Fruit fly (Drosophila melanogaster) whole organism, embryonic: ENCODE results near the gene CG11068.

Experiments
- ATbp ChIP-seq: fragments of 200-800 bp; sonication (Bioruptor generic); optimal IDR thresholded peaks from 2 replicates; lab custom pipeline; 2017; ENCODE audit warnings: missing biosample characterization, mild to moderate bottlenecking, missing genetic modification characterization, missing genetic modification reagents
- Bdp1 ChIP-seq: fragments of 200-800 bp; sonication (Bioruptor generic); optimal IDR thresholded peaks from 3 replicates; lab custom pipeline; 2016; ENCODE audit warnings: missing biosample characterization, missing genetic modification characterization
- CG10462 ChIP-seq: fragments of 200-800 bp; sonication (Bioruptor generic); optimal IDR thresholded peaks from 2 replicates; lab custom pipeline; 2016; ENCODE audit warnings: missing biosample characterization, missing genetic modification characterization
- CG12236 ChIP-seq: fragments of 200-800 bp; sonication (Bioruptor generic); optimal IDR thresholded peaks from 2 replicates; lab custom pipeline; 2016; ENCODE audit warnings: missing biosample characterization, missing genetic modification characterization
- CG12942 ChIP-seq: fragments of 200-800 bp; sonication (Bioruptor generic); optimal IDR thresholded peaks from 3 replicates; lab custom pipeline; 2016; ENCODE audit warnings: missing biosample characterization, missing genetic modification characterization
- CG13624 ChIP-seq: fragments of 200-800 bp; sonication (Bioruptor generic); optimal IDR thresholded peaks from 2 replicates; lab custom pipeline; 2016; ENCODE audit warnings: missing biosample characterization, missing genetic modification characterization
- CG13775 ChIP-seq: fragments of 200-800 bp; sonication (Bioruptor generic); optimal IDR thresholded peaks from 3 replicates; lab custom pipeline; 2017; ENCODE audit warnings: missing biosample characterization, mild to moderate bottlenecking, missing genetic modification characterization
- CG14441 ChIP-seq: fragments of 200-800 bp; sonication (Bioruptor generic); IDR thresholded peaks from 2 replicates; pipeline ENCODE4 v1.3.6; 2022; ENCODE audit warnings: missing biosample characterization, missing genetic modification characterization
- CG17385 ChIP-seq: fragments of 200-800 bp; sonication (Bioruptor generic); optimal IDR thresholded peaks from 3 replicates; lab custom pipeline; 2018; ENCODE audit warnings: missing biosample characterization, mild to moderate bottlenecking, missing genetic modification characterization
- CG17912 ChIP-seq: fragments of 200-800 bp; sonication (Bioruptor generic); optimal IDR thresholded peaks from 2 replicates; lab custom pipeline; 2018; ENCODE audit warnings: missing biosample characterization, mild to moderate bottlenecking, missing genetic modification characterization
- CG2120 ChIP-seq: fragments of 200-800 bp; sonication (Bioruptor generic); optimal IDR thresholded peaks from 3 replicates; lab custom pipeline; 2016; ENCODE audit warnings: missing biosample characterization, missing genetic modification characterization
- CG2202 ChIP-seq: fragments of 200-800 bp; sonication (Bioruptor generic); optimal IDR thresholded peaks from 2 replicates; lab custom pipeline; 2018; ENCODE audit warnings: missing biosample characterization, mild to moderate bottlenecking, missing genetic modification characterization
- CG31388 ChIP-seq: fragments of 200-800 bp; sonication (Bioruptor generic); optimal IDR thresholded peaks from 2 replicates; lab custom pipeline; 2016; ENCODE audit warnings: missing biosample characterization, missing genetic modification characterization
- CG4360 ChIP-seq: fragments of 200-800 bp; sonication (Bioruptor generic); IDR thresholded peaks from 2 replicates; pipeline ENCODE4 v1.3.6; 2022; ENCODE audit warnings: missing biosample characterization, missing genetic modification characterization
- CG4617 ChIP-seq: fragments of 200-800 bp; sonication (Bioruptor generic); optimal IDR thresholded peaks from 3 replicates; lab custom pipeline; 2016; ENCODE audit warnings: missing biosample characterization, missing genetic modification characterization, borderline replicate concordance
- CG6683 ChIP-seq: fragments of 200-800 bp; sonication (Bioruptor generic); optimal IDR thresholded peaks from 2 replicates; lab custom pipeline; 2017; ENCODE audit warnings: missing biosample characterization, mild to moderate bottlenecking, missing genetic modification characterization, missing genetic modification reagents
- CG7372 ChIP-seq: fragments of 200-800 bp; sonication (Bioruptor generic); IDR thresholded peaks from 2 replicates; pipeline ENCODE4 v1.3.6; 2022; ENCODE audit warnings: missing biosample characterization, missing genetic modification characterization
- CG8765 ChIP-seq: fragments of 200-800 bp; sonication (Bioruptor generic); IDR thresholded peaks from 2 replicates; pipeline ENCODE4 v1.3.6; 2022; ENCODE audit warnings: missing biosample characterization, missing genetic modification characterization
- CG9797 ChIP-seq: fragments of 200-800 bp; sonication (Bioruptor generic); optimal IDR thresholded peaks from 3 replicates; lab custom pipeline; 2018; ENCODE audit warnings: missing biosample characterization, mild to moderate bottlenecking, missing genetic modification characterization
- CkIIα-i1 ChIP-seq: fragments of 200-800 bp; sonication (Bioruptor generic); IDR thresholded peaks from 2 replicates; pipeline ENCODE4 v1.3.6; 2022; ENCODE audit warnings: missing biosample characterization, missing genetic modification characterization
- D19B ChIP-seq: fragments of 200-800 bp; sonication (Bioruptor generic); optimal IDR thresholded peaks from 2 replicates; lab custom pipeline; 2017; ENCODE audit warnings: missing biosample characterization, mild to moderate bottlenecking, missing genetic modification characterization
- Drgx ChIP-seq: fragments of 200-800 bp; sonication (Bioruptor generic); IDR thresholded peaks from 2 replicates; pipeline ENCODE4 v1.3.6; 2022; ENCODE audit warnings: missing biosample characterization, missing genetic modification characterization
- E2f1 ChIP-seq: fragments of 200-800 bp; sonication (Bioruptor generic); IDR thresholded peaks from 2 replicates; pipeline ENCODE4 v1.3.6; 2022; ENCODE audit warnings: missing biosample characterization, missing genetic modification characterization
- Ets65A ChIP-seq: fragments of 200-800 bp; sonication (Bioruptor generic); peaks from one replicate; lab custom pipeline; 2016; ENCODE audit warnings: missing biosample characterization, missing genetic modification characterization
- Gsc ChIP-seq: fragments of 200-800 bp; sonication (Bioruptor generic); IDR thresholded peaks from 2 replicates; pipeline ENCODE4 v1.3.6; 2022; ENCODE audit warnings: missing biosample characterization, missing genetic modification characterization
- HLH54F ChIP-seq: fragments of 200-800 bp; sonication (Bioruptor generic); optimal IDR thresholded peaks from 3 replicates; lab custom pipeline; 2016; ENCODE audit warnings: missing biosample characterization, missing genetic modification characterization
- HLHmδ ChIP-seq: fragments of 200-800 bp; sonication (Bioruptor generic); optimal IDR thresholded peaks from 2 replicates; lab custom pipeline; 2018; ENCODE audit warnings: missing biosample characterization, mild to moderate bottlenecking, missing genetic modification characterization, moderate library complexity
- Hmx ChIP-seq: fragments of 200-800 bp; sonication (Bioruptor generic); optimal IDR thresholded peaks from 2 replicates; lab custom pipeline; 2016; ENCODE audit warnings: missing biosample characterization, missing genetic modification characterization
- Six4 ChIP-seq: fragments of 200-800 bp; sonication (Bioruptor generic); optimal IDR thresholded peaks from 2 replicates; lab custom pipeline; 2016; ENCODE audit warnings: missing biosample characterization, missing genetic modification characterization
- cg ChIP-seq: fragments of 200-800 bp; sonication (Bioruptor generic); optimal IDR thresholded peaks from 3 replicates; lab custom pipeline; 2019; ENCODE audit warnings: missing biosample characterization, mild to moderate bottlenecking, missing genetic modification characterization, moderate library complexity
- chinmo ChIP-seq: fragments of 200-800 bp; sonication (Bioruptor generic); IDR thresholded peaks from 4 replicates; pipeline ENCODE4 v1.3.6; 2022; ENCODE audit warnings: missing biosample characterization, missing genetic modification characterization; ENCODE audit not compliant: partially characterized antibody
- crol ChIP-seq: fragments of 200-800 bp; sonication (Bioruptor generic); IDR thresholded peaks from 2 replicates; pipeline ENCODE4 v1.3.6; 2022; ENCODE audit warnings: missing biosample characterization, missing genetic modification characterization
- en ChIP-seq: fragments of 200-800 bp; sonication (Bioruptor generic); optimal IDR thresholded peaks from 2 replicates; lab custom pipeline; 2016; ENCODE audit warnings: missing biosample characterization, missing genetic modification characterization
- gem ChIP-seq: fragments of 200-800 bp; sonication (Bioruptor generic); optimal IDR thresholded peaks from 2 replicates; lab custom pipeline; 2019; ENCODE audit warnings: missing biosample characterization, mild to moderate bottlenecking, missing genetic modification characterization, moderate library complexity
- gro ChIP-seq: fragments of 200-800 bp; sonication (Bioruptor generic); optimal IDR thresholded peaks from 2 replicates; lab custom pipeline; 2016; ENCODE audit warnings: missing biosample characterization, missing genetic modification characterization
- hkb ChIP-seq, 2 experiments: fragments of 200-800 bp in 1 of 2; fragments of >200 bp in 1 of 2; sonication (Bioruptor generic) in 1 of 2; IDR thresholded peaks in 1 of 2; optimal IDR thresholded peaks in 1 of 2; 2 replicates each; pipeline versions ENCODE4 v1.3.6 to Lab custom; 2017 to 2022; ENCODE audit warnings: missing biosample characterization in 1 of 2, missing genetic modification characterization in 1 of 2
- jing ChIP-seq: fragments of 200-800 bp; sonication (Bioruptor generic); optimal IDR thresholded peaks from 2 replicates; lab custom pipeline; 2018; ENCODE audit warnings: missing biosample characterization, mild to moderate bottlenecking, missing genetic modification characterization
- onecut ChIP-seq: fragments of 200-800 bp; sonication (Bioruptor generic); IDR thresholded peaks from 2 replicates; pipeline ENCODE4 v1.3.6; 2022; ENCODE audit warnings: missing biosample characterization, missing genetic modification characterization
- pb ChIP-seq: fragments of 200-800 bp; sonication (Bioruptor generic); optimal IDR thresholded peaks from 3 replicates; lab custom pipeline; 2016; ENCODE audit warnings: missing biosample characterization, missing genetic modification characterization
- pros ChIP-seq: fragments of 200-800 bp; sonication (Bioruptor generic); optimal IDR thresholded peaks from 3 replicates; lab custom pipeline; 2019; ENCODE audit warnings: missing biosample characterization, mild to moderate bottlenecking, missing genetic modification characterization, moderate library complexity
- psq ChIP-seq: fragments of 200-800 bp; sonication (Bioruptor generic); optimal IDR thresholded peaks from 2 replicates; lab custom pipeline; 2017; ENCODE audit warnings: missing biosample characterization, missing genetic modification characterization
- ranshi ChIP-seq: fragments of 200-800 bp; sonication (Bioruptor generic); IDR thresholded peaks from 2 replicates; pipeline ENCODE4 v1.3.6; 2022; ENCODE audit warnings: missing biosample characterization, missing genetic modification characterization
- sc ChIP-seq, 3 experiments: fragments of >200 bp in 2 of 3; fragments of 200-800 bp in 1 of 3; sonication (Bioruptor generic) in 1 of 3; optimal IDR thresholded peaks; 2 replicates in 2 of 3; 3 replicates in 1 of 3; lab custom pipeline; 2017; ENCODE audit warnings: mild to moderate bottlenecking in 1 of 3, missing biosample characterization in 1 of 3, missing genetic modification characterization in 1 of 3, missing genetic modification reagents in 1 of 3
- shn ChIP-seq: fragments of 200-800 bp; sonication (Bioruptor generic); optimal IDR thresholded peaks from 3 replicates; lab custom pipeline; 2016; ENCODE audit warnings: missing biosample characterization, missing genetic modification characterization
- trem ChIP-seq: fragments of 200-800 bp; optimal IDR thresholded peaks from 3 replicates; lab custom pipeline; 2019; ENCODE audit warnings: missing biosample characterization, mild to moderate bottlenecking, missing genetic modification characterization, moderate library complexity

CG11068 gene

dm6 chrX:13995977-13996723, 41.1 kb downstream of the CG11068 start, which contains the start of gene ben (continued):
- TF ChIP-seq pb (GFP tag; lab: Kevin White, UChicago) (peak; percentile 46), CG14441 (GFP tag; lab: Robert Waterston, UW) (peak; percentile 80), Hmx (GFP tag; lab: Kevin White, UChicago) (peak; percentile 34), CG7372 (GFP tag; lab: Robert Waterston, UW) (peak; percentile 88), Gsc (GFP tag; lab: Robert Waterston, UW) (no peak), CG4617 (peak; percentile 79), gro (peak; percentile 79), onecut (GFP tag; lab: Robert Waterston, UW) (peak; percentile 70), CG4360 (GFP tag; lab: Robert Waterston, UW) (peak; percentile 84), CG31388 (GFP tag; lab: Kevin White, UChicago) (peak; percentile 10), cg (GFP tag; lab: Kevin White, UChicago) (peak; percentile 89), hkb (optimal IDR thresholded peaks at IDR 0.05; lab: Kevin White, UChicago) (peak; percentile 93), hkb (GFP tag; IDR thresholded peaks at IDR 0.05; lab: Robert Waterston, UW) (peak; percentile 72), CkIIα-i1 (GFP tag; lab: Robert Waterston, UW) (no peak), HLHmδ (GFP tag; lab: Kevin White, UChicago) (no peak), HLH54F (GFP tag; lab: Kevin White, UChicago) (peak; percentile 85), Drgx (GFP tag; lab: Robert Waterston, UW) (peak; percentile 55; the same call in 1 of the 2 replicates), CG17912 (GFP tag; lab: Kevin White, UChicago) (peak; percentile 41), CG10462 (GFP tag; lab: Kevin White, UChicago) (peak; percentile 52), Bdp1 (GFP tag; lab: Kevin White, UChicago) (peak; percentile 76), CG6683 (GFP tag; lab: Kevin White, UChicago) (no peak), ATbp (peak; percentile 57), CG9797 (GFP tag; lab: Kevin White, UChicago) (peak; percentile 33), gem (tag; lab: Kevin White, UChicago) (peak; percentile 90), shn (GFP tag; lab: Kevin White, UChicago) (peak; percentile 83), CG12236 (GFP tag; lab: Kevin White, UChicago) (peak; percentile 55), CG2202 (tag; lab: Kevin White, UChicago) (peak; percentile 54)

dm6 chrX:13996724-13997281, 41.8 kb downstream of the CG11068 start:
- TF ChIP-seq D19B (GFP tag; lab: Kevin White, UChicago) = no peak
- peak; percentile 48 for TF ChIP-seq psq (GFP tag; lab: Kevin White, UChicago)
- TF ChIP-seq E2f1 = no peak
- peak; percentile 56 for TF ChIP-seq CG17385
- TF ChIP-seq sc (optimal IDR thresholded peaks at IDR 0.05; lab: Kevin White, UChicago) = no peak
- TF ChIP-seq sc (GFP tag; optimal IDR thresholded peaks at IDR 0.05; lab: Kevin White, UChicago) = no peak
- TF ChIP-seq CG2120 (GFP tag; lab: Kevin White, UChicago) = no peak
- TF ChIP-seq Ets65A (GFP tag; lab: Kevin White, UChicago) = peak; percentile 55
- TF ChIP-seq trem = no peak
- TF ChIP-seq en = no peak
- no peak for TF ChIP-seq CG12942 (GFP tag; lab: Kevin White, UChicago)
- peak; percentile 90 for TF ChIP-seq onecut (GFP tag; lab: Robert Waterston, UW)
- no peak for TF ChIP-seq Six4 (GFP tag; lab: Kevin White, UChicago)
- TF ChIP-seq ranshi (GFP tag; lab: Robert Waterston, UW) = no peak
- TF ChIP-seq cg (GFP tag; lab: Kevin White, UChicago) = peak; percentile 37
- TF ChIP-seq CG13624 (GFP tag; lab: Kevin White, UChicago) = no peak
- peak; percentile 66; the same call in 1 of the 4 replicates for TF ChIP-seq chinmo
- TF ChIP-seq pros (GFP tag; lab: Kevin White, UChicago) = peak; percentile 17
- peak; percentile 52 for TF ChIP-seq crol (GFP tag; lab: Robert Waterston, UW)
- no peak for TF ChIP-seq CG13775 (GFP tag; lab: Kevin White, UChicago)
- no peak for TF ChIP-seq CG8765
- TF ChIP-seq jing (GFP tag; lab: Kevin White, UChicago) = no peak
